Fruit fly (Drosophila melanogaster) whole organism, embryonic: Measurements from ENCODE around the gene Cpr67Fb.

ENCODE experiments used
- CG33213 ChIP-seq: fragments of 200-800 bp; sonication (Bioruptor generic); optimal IDR thresholded peaks from 3 replicates; lab custom pipeline; 2016; ENCODE audit warnings: missing biosample characterization, missing genetic modification characterization
- CG6765 ChIP-seq: fragments of 200-800 bp; sonication (Bioruptor generic); optimal IDR thresholded peaks from 3 replicates; lab custom pipeline; 2017; ENCODE audit warnings: missing biosample characterization, mild to moderate bottlenecking, missing genetic modification characterization
- Fer1 ChIP-seq: fragments of 200-800 bp; sonication (Bioruptor generic); optimal IDR thresholded peaks from 2 replicates; lab custom pipeline; 2017; ENCODE audit warnings: missing biosample characterization, mild to moderate bottlenecking, missing genetic modification characterization
- Hand ChIP-seq: fragments of 200-800 bp; sonication (Bioruptor generic); optimal IDR thresholded peaks from 2 replicates; lab custom pipeline; 2017; ENCODE audit warnings: mild to moderate bottlenecking, missing biosample characterization, missing genetic modification reagents, missing genetic modification characterization
- kni ChIP-seq: fragments of 200-800 bp; sonication (Bioruptor generic); optimal IDR thresholded peaks from 3 replicates; lab custom pipeline; 2017; ENCODE audit warnings: mild to moderate bottlenecking, missing biosample characterization, missing genetic modification reagents, missing genetic modification characterization
- run ChIP-seq: fragments of 200-800 bp; sonication (Bioruptor generic); optimal IDR thresholded peaks from 3 replicates; lab custom pipeline; 2018; ENCODE audit warnings: missing biosample characterization, mild to moderate bottlenecking, missing genetic modification characterization

DNA sequence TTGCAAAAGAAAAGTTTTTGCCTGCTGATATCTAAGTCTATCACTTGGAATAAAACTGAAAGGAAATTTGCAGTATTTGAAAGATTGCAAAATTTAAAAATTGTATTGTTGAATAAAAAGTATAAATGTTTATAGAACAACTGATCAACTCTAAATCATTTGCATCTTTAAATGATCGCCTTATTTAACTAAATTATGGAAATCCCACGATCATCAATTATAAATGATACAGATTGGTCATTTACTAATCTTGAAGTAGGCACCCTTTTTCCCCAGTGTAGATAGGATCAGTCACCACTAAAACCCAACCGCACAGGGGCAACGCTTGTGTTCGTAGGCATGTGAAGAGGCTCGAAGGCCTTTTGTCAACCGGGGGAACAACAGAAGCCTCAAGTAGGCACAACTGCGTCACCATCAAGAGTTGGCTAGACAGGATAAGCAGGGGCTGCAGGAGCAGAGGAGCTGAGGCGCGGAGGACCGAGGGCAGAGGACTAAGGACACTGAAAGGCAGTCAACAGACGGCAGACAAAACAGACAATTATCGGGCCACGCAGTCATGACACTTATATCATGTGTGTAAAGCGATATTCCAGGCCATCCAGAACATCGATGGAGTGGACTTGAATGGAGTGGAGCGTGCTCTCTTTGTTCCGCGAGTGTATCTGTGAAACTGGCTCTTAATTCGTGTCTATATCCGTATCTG, 46.0 kb upstream of the Cpr67Fb start:
- TF ChIP-seq Hand (GFP tag; lab: Kevin White, UChicago) = no peak
- TF ChIP-seq run (tag; lab: Kevin White, UChicago) = no peak
- TF ChIP-seq kni = no peak
- no peak for TF ChIP-seq CG6765 (GFP tag; lab: Kevin White, UChicago)
- no peak for TF ChIP-seq Fer1 (GFP tag; lab: Kevin White, UChicago)
- no peak for TF ChIP-seq CG33213
